Worm (Caenorhabditis elegans) whole organism, L4 larva: Measurements from ENCODE around the gene lpin-1.
A peak's percentile ranks its signal among the peaks of the same experiment; 100 is the strongest.

Source experiments
- F26F4.8 ChIP-seq: fragments of 200-800 bp; sonication (Bioruptor generic); conservative IDR thresholded peaks from 2 replicates; pipeline ENCODE4 v1.3.6; 2022; ENCODE audit warnings: missing genetic modification characterization, missing compliant biosample characterization
- F37D6.2 ChIP-seq: sonication (generic microtip); optimal IDR thresholded peaks from 2 replicates; lab custom pipeline; 2016; ENCODE audit warnings: mild to moderate bottlenecking, missing genetic modification characterization, missing compliant biosample characterization
- F44E2.7 ChIP-seq: fragments of 200-800 bp; sonication (Bioruptor generic); IDR thresholded peaks from 2 replicates; pipeline ENCODE4 v2.1.2; 2022; ENCODE audit warnings: missing genetic modification characterization, missing compliant biosample characterization
- F49E8.2 ChIP-seq: sonication (generic microtip); optimal IDR thresholded peaks from 2 replicates; lab custom pipeline; 2016; ENCODE audit warnings: missing compliant biosample characterization, mild to moderate bottlenecking, missing genetic modification characterization, borderline replicate concordance
- R02D3.7 ChIP-seq: fragments of 150-350 bp; sonication (generic microtip); optimal IDR thresholded peaks from 3 replicates; lab custom pipeline; 2014; ENCODE audit warnings: missing biosample characterization, missing genetic modification characterization
- T20F7.1 ChIP-seq: fragments of 200-800 bp; sonication (Bioruptor generic); optimal IDR thresholded peaks from 2 replicates; lab custom pipeline; 2018; ENCODE audit warnings: mild to moderate bottlenecking, missing genetic modification characterization, missing compliant biosample characterization
- T26A8.4 ChIP-seq: fragments of 200-800 bp; sonication (Bioruptor generic); IDR thresholded peaks from 2 replicates; pipeline ENCODE4 v1.3.6; 2022; ENCODE audit warnings: missing genetic modification characterization, missing compliant biosample characterization
- Y105C5A.15 ChIP-seq: fragments of 200-800 bp; sonication (Bioruptor generic); IDR thresholded peaks from 2 replicates; pipeline ENCODE4 v1.3.6; 2022; ENCODE audit warnings: missing genetic modification characterization, missing compliant biosample characterization
- Y75B8A.6 ChIP-seq: fragments of 200-800 bp; sonication (Bioruptor generic); IDR thresholded peaks from 2 replicates; pipeline ENCODE4 v1.3.6; 2022; ENCODE audit warnings: missing genetic modification reagents, missing genetic modification characterization, missing compliant biosample characterization
- aly-2 ChIP-seq: sonication (generic microtip); optimal IDR thresholded peaks from 2 replicates; lab custom pipeline; 2018; ENCODE audit warnings: missing biosample characterization, missing genetic modification characterization
- ceh-28 ChIP-seq: fragments of 150-350 bp; optimal IDR thresholded peaks from 2 replicates; lab custom pipeline; 2014; ENCODE audit warnings: missing biosample characterization, missing genetic modification reagents, missing genetic modification characterization
- ceh-32 ChIP-seq: sonication (generic microtip); optimal IDR thresholded peaks from 2 replicates; lab custom pipeline; 2016; ENCODE audit warnings: mild to moderate bottlenecking, missing genetic modification characterization, missing compliant biosample characterization; ENCODE audit not compliant: poor library complexity
- cey-2 ChIP-seq: sonication (generic microtip); optimal IDR thresholded peaks from 3 replicates; lab custom pipeline; 2017; ENCODE audit warnings: missing genetic modification characterization, mild to moderate bottlenecking, missing compliant biosample characterization, antibody characterized with exemption, borderline replicate concordance; ENCODE audit not compliant: insufficient read depth
- daf-12 ChIP-seq: fragments of 150-350 bp; optimal IDR thresholded peaks from 2 replicates; lab custom pipeline; 2014; ENCODE audit warnings: missing biosample characterization, missing genetic modification reagents, missing genetic modification characterization
- daf-16 ChIP-seq, 3 experiments: sonication (generic microtip); optimal IDR thresholded peaks; 2 replicates each; lab custom pipeline; 2016 to 2017; ENCODE audit warnings: missing genetic modification characterization in 3 of 3, missing genetic modification reagents in 3 of 3, mild to moderate bottlenecking in 2 of 3, missing compliant biosample characterization in 2 of 3, missing biosample characterization in 1 of 3, moderate library complexity in 1 of 3
- dmd-6 ChIP-seq: fragments of 200-800 bp; sonication (Bioruptor generic); IDR thresholded peaks from 2 replicates; pipeline ENCODE4 v1.3.6; 2022; ENCODE audit warnings: missing genetic modification reagents, missing genetic modification characterization, missing compliant biosample characterization
- dmd-8 ChIP-seq: fragments of 200-800 bp; sonication (Bioruptor generic); IDR thresholded peaks from 2 replicates; pipeline ENCODE4 v1.3.6; 2022; ENCODE audit warnings: missing genetic modification characterization, missing compliant biosample characterization
- dpl-1 ChIP-seq: fragments of 150-350 bp; optimal IDR thresholded peaks from 2 replicates; lab custom pipeline; 2014; ENCODE audit warnings: missing biosample characterization, missing genetic modification reagents, missing genetic modification characterization
- dve-1 ChIP-seq: sonication (generic microtip); optimal IDR thresholded peaks from 2 replicates; lab custom pipeline; 2017; ENCODE audit warnings: antibody characterized with exemption, mild to moderate bottlenecking, missing genetic modification characterization, missing compliant biosample characterization; ENCODE audit not compliant: insufficient read depth
- egl-43 ChIP-seq: fragments of 200-800 bp; sonication (Bioruptor generic); IDR thresholded peaks from 2 replicates; pipeline ENCODE4 v1.3.6; 2022; ENCODE audit warnings: missing genetic modification reagents, missing genetic modification characterization, missing compliant biosample characterization
- fos-1 ChIP-seq: fragments of 150-350 bp; optimal IDR thresholded peaks from 2 replicates; lab custom pipeline; 2014; ENCODE audit warnings: missing biosample characterization, missing genetic modification characterization
- gei-8 ChIP-seq: fragments of 200-800 bp; sonication (Bioruptor generic); optimal IDR thresholded peaks from 2 replicates; lab custom pipeline; 2018; ENCODE audit warnings: mild to moderate bottlenecking, missing genetic modification characterization, missing compliant biosample characterization
- hif-1 ChIP-seq, 2 experiments: sonication (generic microtip); optimal IDR thresholded peaks; 2 replicates each; lab custom pipeline; 2016 to 2017; ENCODE audit warnings: missing compliant biosample characterization in 2 of 2, missing genetic modification characterization in 2 of 2, missing genetic modification reagents in 2 of 2, missing genotype in 2 of 2, mild to moderate bottlenecking in 1 of 2
- hlh-11 ChIP-seq: fragments of 200-800 bp; sonication (Bioruptor generic); optimal IDR thresholded peaks from 2 replicates; lab custom pipeline; 2018; ENCODE audit warnings: mild to moderate bottlenecking, missing genetic modification characterization, missing compliant biosample characterization
- hlh-30 ChIP-seq: sonication (generic microtip); optimal IDR thresholded peaks from 2 replicates; lab custom pipeline; 2017; ENCODE audit warnings: antibody characterized with exemption, mild to moderate bottlenecking, missing genetic modification characterization, missing compliant biosample characterization; ENCODE audit not compliant: insufficient read depth
- lin-13 ChIP-seq: fragments of 150-350 bp; optimal IDR thresholded peaks from 2 replicates; lab custom pipeline; 2014; ENCODE audit warnings: missing biosample characterization, missing genetic modification reagents, missing genetic modification characterization
- lin-15B ChIP-seq: fragments of 150-350 bp; sonication (generic microtip); optimal IDR thresholded peaks from 3 replicates; lab custom pipeline; 2014; ENCODE audit warnings: missing biosample characterization, missing genetic modification characterization
- lsy-2 ChIP-seq, 2 experiments: fragments of 150-350 bp in 1 of 2; sonication (generic microtip) in 1 of 2; optimal IDR thresholded peaks; 2 replicates each; lab custom pipeline; 2014 to 2017; ENCODE audit warnings: missing biosample characterization in 2 of 2, missing genetic modification characterization in 2 of 2
- madf-9 ChIP-seq: fragments of 200-800 bp; sonication (Bioruptor generic); conservative IDR thresholded peaks from 2 replicates; pipeline ENCODE4 v1.3.6; 2022; ENCODE audit warnings: missing genetic modification reagents, missing genetic modification characterization, missing compliant biosample characterization
- mes-2 ChIP-seq: sonication (generic microtip); optimal IDR thresholded peaks from 2 replicates; lab custom pipeline; 2016; ENCODE audit warnings: missing genotype, mild to moderate bottlenecking, missing genetic modification characterization, missing compliant biosample characterization; ENCODE audit not compliant: poor library complexity, severe bottlenecking
- mxl-2 ChIP-seq: fragments of 200-800 bp; sonication (Bioruptor generic); conservative IDR thresholded peaks from 2 replicates; pipeline ENCODE4 v1.3.6; 2022; ENCODE audit warnings: missing genetic modification reagents, missing genetic modification characterization, missing compliant biosample characterization
- nhr-10 ChIP-seq: fragments of 150-350 bp; optimal IDR thresholded peaks from 2 replicates; lab custom pipeline; 2014; ENCODE audit warnings: missing biosample characterization, missing genetic modification characterization
- nhr-102 ChIP-seq: sonication (generic microtip); optimal IDR thresholded peaks from 2 replicates; lab custom pipeline; 2016; ENCODE audit warnings: mild to moderate bottlenecking, missing genetic modification characterization, moderate library complexity, missing compliant biosample characterization
- nhr-11 ChIP-seq: fragments of 150-350 bp; optimal IDR thresholded peaks from 2 replicates; lab custom pipeline; 2014; ENCODE audit warnings: missing biosample characterization, missing genetic modification characterization
- nhr-111 ChIP-seq: fragments of 200-800 bp; sonication (Bioruptor generic); optimal IDR thresholded peaks from 2 replicates; lab custom pipeline; 2018; ENCODE audit warnings: mild to moderate bottlenecking, missing genetic modification characterization, missing compliant biosample characterization
- nhr-237 ChIP-seq: sonication (generic microtip); optimal IDR thresholded peaks from 2 replicates; lab custom pipeline; 2017; ENCODE audit warnings: missing biosample characterization, missing genetic modification characterization
- nhr-25 ChIP-seq: sonication (generic microtip); optimal IDR thresholded peaks from 2 replicates; lab custom pipeline; 2017; ENCODE audit warnings: missing genetic modification characterization, mild to moderate bottlenecking, missing compliant biosample characterization, antibody characterized with exemption, moderate library complexity, borderline replicate concordance; ENCODE audit not compliant: insufficient read depth
- nhr-28 ChIP-seq: fragments of 150-350 bp; optimal IDR thresholded peaks from 2 replicates; lab custom pipeline; 2014; ENCODE audit warnings: missing biosample characterization, missing genetic modification characterization
- nhr-41 ChIP-seq: fragments of 200-800 bp; sonication (Bioruptor generic); IDR thresholded peaks from 2 replicates; pipeline ENCODE4 v1.3.6; 2022; ENCODE audit warnings: missing genetic modification reagents, missing genetic modification characterization, missing compliant biosample characterization
- nhr-76 ChIP-seq: fragments of 150-350 bp; optimal IDR thresholded peaks from 2 replicates; lab custom pipeline; 2014; ENCODE audit warnings: missing biosample characterization, missing genetic modification characterization
- nhr-77 ChIP-seq: fragments of 150-350 bp; optimal IDR thresholded peaks from 2 replicates; lab custom pipeline; 2014; ENCODE audit warnings: missing biosample characterization, missing genetic modification characterization
- rbr-2 ChIP-seq: sonication (generic microtip); optimal IDR thresholded peaks from 2 replicates; lab custom pipeline; 2016; ENCODE audit warnings: missing genotype, missing genetic modification characterization, missing compliant biosample characterization
- skn-1 ChIP-seq: fragments of 150-350 bp; optimal IDR thresholded peaks from 2 replicates; lab custom pipeline; 2014; ENCODE audit warnings: missing biosample characterization, missing genetic modification characterization
- snpc-4 ChIP-seq: fragments of 150-350 bp; optimal IDR thresholded peaks from 2 replicates; lab custom pipeline; 2014; ENCODE audit warnings: missing biosample characterization, missing genetic modification characterization
- tra-1 ChIP-seq: fragments of 200-800 bp; sonication (Bioruptor generic); IDR thresholded peaks from 2 replicates; pipeline ENCODE4 v1.3.6; 2022; ENCODE audit warnings: missing genetic modification reagents, missing genetic modification characterization, missing compliant biosample characterization
- unc-130 ChIP-seq: sonication (generic microtip); optimal IDR thresholded peaks from 2 replicates; lab custom pipeline; 2016; ENCODE audit warnings: missing genetic modification reagents, missing genetic modification characterization, missing compliant biosample characterization
- unc-62 ChIP-seq, 3 experiments: fragments of 150-350 bp in 1 of 3; sonication (generic microtip); optimal IDR thresholded peaks in 2 of 3; peaks in 1 of 3; 1 replicate in 1 of 3; 2 replicates in 2 of 3; lab custom pipeline; 2014 to 2017; ENCODE audit warnings: missing biosample characterization in 3 of 3, missing genetic modification characterization in 3 of 3, missing genetic modification reagents in 3 of 3, missing genotype in 1 of 3
- vab-7 ChIP-seq: fragments of 200-800 bp; sonication (Bioruptor generic); IDR thresholded peaks from 2 replicates; pipeline ENCODE4 v1.3.6; 2022; ENCODE audit warnings: missing genetic modification reagents, missing genetic modification characterization, missing compliant biosample characterization
- zfp-3 ChIP-seq: fragments of 200-800 bp; sonication (Bioruptor generic); conservative IDR thresholded peaks from 2 replicates; pipeline ENCODE4 v1.3.6; 2022; ENCODE audit warnings: missing genetic modification reagents, missing genetic modification characterization, missing compliant biosample characterization
- ztf-7 ChIP-seq: fragments of 150-350 bp; optimal IDR thresholded peaks from 2 replicates; lab custom pipeline; 2014; ENCODE audit warnings: missing biosample characterization, missing genetic modification characterization

lpin-1 gene

ce11 chrV:13678542-13678941 lies 24.6 kb upstream of the lpin-1 start, which contains the start of the genes tag-65 and ccz-1 (continued):
- no peak for TF ChIP-seq nhr-237 (tag; lab: Kevin White, UChicago)
- no peak for TF ChIP-seq Y75B8A.6 (GFP tag; lab: Robert Waterston, UW)
- TF ChIP-seq snpc-4 = no peak
- peak; percentile 81 for TF ChIP-seq dmd-6 (GFP tag; lab: Robert Waterston, UW)
- no peak for TF ChIP-seq tra-1
- TF ChIP-seq zfp-3 = no peak
- peak; percentile 90 for TF ChIP-seq mes-2 (tag; lab: Kevin White, UChicago)
- no peak for TF ChIP-seq nhr-10 (tag; lab: Kevin White, UChicago)
- no peak for TF ChIP-seq fos-1
- TF ChIP-seq madf-9 (GFP tag; lab: Robert Waterston, UW) = no peak
- no peak for TF ChIP-seq gei-8
- no peak for TF ChIP-seq ceh-28
- TF ChIP-seq daf-16 (GFP tag; optimal IDR thresholded peaks at IDR 0.05; lab: Kevin White, UChicago) = peak; percentile 22 to 69
- no peak for TF ChIP-seq daf-16 (tag; optimal IDR thresholded peaks at IDR 0.05; lab: Kevin White, UChicago)
- no peak for TF ChIP-seq hif-1 (tag; optimal IDR thresholded peaks at IDR 0.05; lab: Kevin White, UChicago)
- TF ChIP-seq hlh-30 = no peak
- TF ChIP-seq nhr-11 (tag; lab: Kevin White, UChicago) = peak; percentile 38
- no peak for TF ChIP-seq nhr-76 (tag; lab: Kevin White, UChicago)
- no peak for TF ChIP-seq F26F4.8 (GFP tag; lab: Robert Waterston, UW)
- TF ChIP-seq nhr-41 (GFP tag; lab: Robert Waterston, UW) = no peak
- no peak for TF ChIP-seq lin-15B (tag; lab: Kevin White, UChicago)
- TF ChIP-seq cey-2 = no peak
- TF ChIP-seq F44E2.7 (GFP tag; lab: Robert Waterston, UW) = no peak
- peak; percentile 40 for TF ChIP-seq lin-13 (GFP tag; lab: Kevin White, UChicago)
- no peak for TF ChIP-seq R02D3.7 (tag; lab: Kevin White, UChicago)
- peak; percentile 85 for TF ChIP-seq T20F7.1 (GFP tag; lab: Kevin White, UChicago)
- TF ChIP-seq skn-1 (tag; lab: Kevin White, UChicago) = no peak
- TF ChIP-seq unc-62 (GFP tag; optimal IDR thresholded peaks at IDR 0.05 in 1 of 2; lab: Kevin White, UChicago) = no peak
- no peak for TF ChIP-seq unc-62 (tag; optimal IDR thresholded peaks at IDR 0.05; lab: Kevin White, UChicago)
- no peak for TF ChIP-seq daf-12
- TF ChIP-seq vab-7 (GFP tag; lab: Robert Waterston, UW) = no peak
- peak; percentile 87 for TF ChIP-seq dpl-1 (GFP tag; lab: Kevin White, UChicago)
- peak; percentile 62 for TF ChIP-seq unc-130 (GFP tag; lab: Kevin White, UChicago)
- TF ChIP-seq nhr-77 = no peak
- peak; percentile 73 for TF ChIP-seq hlh-11 (tag; lab: Kevin White, UChicago)
- TF ChIP-seq mxl-2 = no peak
- no peak for TF ChIP-seq dmd-8
- TF ChIP-seq Y105C5A.15 = no peak
- no peak for TF ChIP-seq nhr-25 (tag; lab: Kevin White, UChicago)
- TF ChIP-seq nhr-28 (tag; lab: Kevin White, UChicago) = peak; percentile 49
- TF ChIP-seq T26A8.4 (GFP tag; lab: Robert Waterston, UW) = peak; percentile 87
- TF ChIP-seq egl-43 (GFP tag; lab: Robert Waterston, UW) = no peak
- no peak for TF ChIP-seq ceh-32
- TF ChIP-seq nhr-111 (GFP tag; lab: Kevin White, UChicago) = no peak
- TF ChIP-seq F37D6.2 (tag; lab: Kevin White, UChicago) = peak; percentile 76
- TF ChIP-seq ztf-7 (tag; lab: Kevin White, UChicago) = no peak
- no peak for TF ChIP-seq aly-2
- peak; percentile 92 for TF ChIP-seq dve-1 (tag; lab: Kevin White, UChicago)
- TF ChIP-seq rbr-2 (tag; lab: Kevin White, UChicago) = peak; percentile 78
- peak; percentile 85 for TF ChIP-seq nhr-102 (tag; lab: Kevin White, UChicago)
- peak in 1 of 2 experiments; percentile 95 for TF ChIP-seq lsy-2 (tag; optimal IDR thresholded peaks at IDR 0.05; lab: Kevin White, UChicago)
- TF ChIP-seq F49E8.2 (tag; lab: Kevin White, UChicago) = peak; percentile 72
